Fruit fly (Drosophila melanogaster) whole organism, prepupa: ENCODE measurements around the gene CG17258.
A peak's percentile ranks its signal among the peaks of the same experiment; 100 is the strongest.

ENCODE experiments used
- Blimp-1 ChIP-seq: fragments of 200-800 bp; sonication (Bioruptor generic); optimal IDR thresholded peaks from 3 replicates; lab custom pipeline; 2017; ENCODE audit warnings: missing biosample characterization, missing genetic modification characterization, mild to moderate bottlenecking, moderate library complexity, missing genetic modification reagents
- CG10631 ChIP-seq: fragments of 200-800 bp; sonication (Bioruptor generic); optimal IDR thresholded peaks from 2 replicates; lab custom pipeline; 2016; ENCODE audit warnings: missing biosample characterization, missing genetic modification characterization
- CG10669 ChIP-seq: fragments of 200-800 bp; sonication (Bioruptor generic); optimal IDR thresholded peaks from 3 replicates; lab custom pipeline; 2018; ENCODE audit warnings: missing biosample characterization, mild to moderate bottlenecking, missing genetic modification characterization, moderate library complexity
- CG11294 ChIP-seq: fragments of 200-800 bp; sonication (Bioruptor generic); IDR thresholded peaks from 2 replicates; pipeline ENCODE4 v1.3.6; 2022; ENCODE audit warnings: missing biosample characterization, missing genetic modification characterization
- CG11902 ChIP-seq: fragments of 200-800 bp; sonication (Bioruptor generic); optimal IDR thresholded peaks from 3 replicates; lab custom pipeline; 2016; ENCODE audit warnings: missing biosample characterization, missing genetic modification characterization
- CG15336 ChIP-seq: fragments of 200-800 bp; sonication (Bioruptor generic); IDR thresholded peaks from 2 replicates; pipeline ENCODE4 v1.3.6; 2022; ENCODE audit warnings: missing biosample characterization, missing genetic modification characterization
- CG1621 ChIP-seq: fragments of 200-800 bp; sonication (Bioruptor generic); optimal IDR thresholded peaks from 3 replicates; lab custom pipeline; 2018; ENCODE audit warnings: missing biosample characterization, mild to moderate bottlenecking, missing genetic modification characterization
- CG16779 ChIP-seq: fragments of 200-800 bp; sonication (Bioruptor generic); optimal IDR thresholded peaks from 3 replicates; lab custom pipeline; 2017; ENCODE audit warnings: missing biosample characterization, mild to moderate bottlenecking, missing genetic modification characterization
- CG3032 ChIP-seq: fragments of 200-800 bp; optimal IDR thresholded peaks from 2 replicates; lab custom pipeline; 2019; ENCODE audit warnings: missing biosample characterization, mild to moderate bottlenecking, missing genetic modification characterization, moderate library complexity
- CG31627 ChIP-seq: fragments of 200-800 bp; sonication (Bioruptor generic); optimal IDR thresholded peaks from 3 replicates; lab custom pipeline; 2016; ENCODE audit warnings: missing biosample characterization, missing genetic modification characterization
- CG34406 ChIP-seq: fragments of 200-800 bp; sonication (Bioruptor generic); optimal IDR thresholded peaks from 3 replicates; lab custom pipeline; 2016; ENCODE audit warnings: missing biosample characterization, missing genetic modification characterization
- CG3919 ChIP-seq: fragments of 200-800 bp; sonication (Bioruptor generic); optimal IDR thresholded peaks from 3 replicates; lab custom pipeline; 2016; ENCODE audit warnings: missing biosample characterization, missing genetic modification characterization
- CG4318 ChIP-seq: fragments of 200-800 bp; sonication (Bioruptor generic); optimal IDR thresholded peaks from 3 replicates; lab custom pipeline; 2017; ENCODE audit warnings: missing biosample characterization, mild to moderate bottlenecking, missing genetic modification characterization
- CG6163 ChIP-seq: fragments of 200-800 bp; sonication (Bioruptor generic); IDR thresholded peaks from 3 replicates; pipeline ENCODE4 v1.3.6; 2022; ENCODE audit warnings: missing biosample characterization, missing genetic modification characterization
- CG6808 ChIP-seq: fragments of 200-800 bp; sonication (Bioruptor generic); optimal IDR thresholded peaks from 3 replicates; lab custom pipeline; 2017; ENCODE audit warnings: missing biosample characterization, missing genetic modification characterization, mild to moderate bottlenecking, moderate library complexity, missing genetic modification reagents
- CG6854 ChIP-seq: fragments of 200-800 bp; sonication (Bioruptor generic); optimal IDR thresholded peaks from 2 replicates; lab custom pipeline; 2017; ENCODE audit warnings: missing biosample characterization, mild to moderate bottlenecking, missing genetic modification characterization
- CG7368 ChIP-seq: fragments of 200-800 bp; sonication (Bioruptor generic); optimal IDR thresholded peaks from 3 replicates; lab custom pipeline; 2016; ENCODE audit warnings: missing biosample characterization, missing genetic modification characterization
- CG8119 ChIP-seq: fragments of 200-800 bp; sonication (Bioruptor generic); IDR thresholded peaks from 3 replicates; pipeline ENCODE4 v1.3.6; 2022; ENCODE audit warnings: missing biosample characterization, missing genetic modification characterization
- CG8319 ChIP-seq: fragments of 200-800 bp; sonication (Bioruptor generic); optimal IDR thresholded peaks from 3 replicates; lab custom pipeline; 2016; ENCODE audit warnings: missing biosample characterization, missing genetic modification characterization
- CG8632 ChIP-seq: fragments of 200-800 bp; sonication (Bioruptor generic); optimal IDR thresholded peaks from 3 replicates; lab custom pipeline; 2016; ENCODE audit warnings: missing biosample characterization, missing genetic modification characterization
- CG9139 ChIP-seq: fragments of 200-800 bp; sonication (Bioruptor generic); optimal IDR thresholded peaks from 3 replicates; lab custom pipeline; 2017; ENCODE audit warnings: missing biosample characterization, mild to moderate bottlenecking, missing genetic modification characterization
- Eip75B ChIP-seq: fragments of 200-800 bp; sonication (Bioruptor generic); optimal IDR thresholded peaks from 3 replicates; lab custom pipeline; 2016; ENCODE audit warnings: missing biosample characterization, missing genetic modification characterization
- Eip78C ChIP-seq: fragments of 200-800 bp; sonication (Bioruptor generic); peaks from one replicate; lab custom pipeline; 2016; ENCODE audit warnings: missing biosample characterization, missing genetic modification characterization
- Eip93F ChIP-seq: fragments of 200-800 bp; sonication (Bioruptor generic); optimal IDR thresholded peaks from 2 replicates; lab custom pipeline; 2016; ENCODE audit warnings: missing biosample characterization, mild to moderate bottlenecking, missing genetic modification characterization
- Ets21C ChIP-seq: fragments of 200-800 bp; sonication (Bioruptor generic); optimal IDR thresholded peaks from 3 replicates; lab custom pipeline; 2016; ENCODE audit warnings: missing biosample characterization, missing genetic modification characterization
- Ets96B ChIP-seq: fragments of 200-800 bp; optimal IDR thresholded peaks from 2 replicates; lab custom pipeline; 2019; ENCODE audit warnings: missing biosample characterization, mild to moderate bottlenecking, missing genetic modification characterization, moderate library complexity
- Hr38 ChIP-seq: sonication (Bioruptor generic); optimal IDR thresholded peaks from 2 replicates; lab custom pipeline; 2016; ENCODE audit warnings: missing biosample characterization, missing genetic modification characterization
- Hr39 ChIP-seq: fragments of 200-800 bp; sonication (Bioruptor generic); optimal IDR thresholded peaks from 2 replicates; lab custom pipeline; 2016; ENCODE audit warnings: missing biosample characterization, missing genetic modification characterization
- Hr4 ChIP-seq: fragments of 200-800 bp; sonication (Bioruptor generic); optimal IDR thresholded peaks from 3 replicates; lab custom pipeline; 2016; ENCODE audit warnings: missing biosample characterization, missing genetic modification characterization
- Lpt ChIP-seq: fragments of 200-800 bp; sonication (Bioruptor generic); optimal IDR thresholded peaks from 3 replicates; lab custom pipeline; 2016; ENCODE audit warnings: missing biosample characterization, missing genetic modification characterization
- OdsH ChIP-seq: fragments of 200-800 bp; sonication (Bioruptor generic); optimal IDR thresholded peaks from 3 replicates; lab custom pipeline; 2016; ENCODE audit warnings: missing biosample characterization, missing genetic modification characterization
- Sox102F ChIP-seq: fragments of 200-800 bp; sonication (Bioruptor generic); optimal IDR thresholded peaks from 2 replicates; lab custom pipeline; 2016; ENCODE audit warnings: missing biosample characterization, mild to moderate bottlenecking, missing genetic modification characterization
- Sox14 ChIP-seq: fragments of 200-800 bp; sonication (Bioruptor generic); optimal IDR thresholded peaks from 3 replicates; lab custom pipeline; 2016; ENCODE audit warnings: missing biosample characterization, missing genetic modification characterization
- acj6 ChIP-seq: fragments of 200-800 bp; sonication (Bioruptor generic); optimal IDR thresholded peaks from 3 replicates; lab custom pipeline; 2016; ENCODE audit warnings: missing biosample characterization, missing genetic modification characterization
- dac ChIP-seq: fragments of 200-800 bp; sonication (Bioruptor generic); optimal IDR thresholded peaks from 2 replicates; lab custom pipeline; 2017; ENCODE audit warnings: missing biosample characterization, mild to moderate bottlenecking, missing genetic modification characterization
- dsx ChIP-seq: fragments of 200-800 bp; optimal IDR thresholded peaks from 3 replicates; lab custom pipeline; 2019; ENCODE audit warnings: missing biosample characterization, mild to moderate bottlenecking, missing genetic modification characterization, moderate library complexity; ENCODE audit not compliant: poor library complexity, severe bottlenecking
- eg ChIP-seq: fragments of 200-800 bp; sonication (Bioruptor generic); IDR thresholded peaks from 3 replicates; pipeline ENCODE4 v1.3.6; 2022; ENCODE audit warnings: missing biosample characterization, missing genetic modification characterization
- esn ChIP-seq: fragments of 200-800 bp; sonication (Bioruptor generic); optimal IDR thresholded peaks from 2 replicates; lab custom pipeline; 2016; ENCODE audit warnings: missing biosample characterization, mild to moderate bottlenecking, missing genetic modification characterization, moderate library complexity
- fd59A ChIP-seq: fragments of 200-800 bp; sonication (Bioruptor generic); optimal IDR thresholded peaks from 2 replicates; lab custom pipeline; 2017; ENCODE audit warnings: missing biosample characterization, mild to moderate bottlenecking, missing genetic modification characterization, missing genetic modification reagents
- fd85E ChIP-seq: fragments of 200-800 bp; sonication (Bioruptor generic); optimal IDR thresholded peaks from 3 replicates; lab custom pipeline; 2016; ENCODE audit warnings: missing biosample characterization, missing genetic modification characterization
- fkh ChIP-seq: fragments of 200-800 bp; sonication (Bioruptor generic); optimal IDR thresholded peaks from 3 replicates; lab custom pipeline; 2017; ENCODE audit warnings: missing biosample characterization, mild to moderate bottlenecking, missing genetic modification characterization, moderate library complexity
- lz ChIP-seq: fragments of 200-800 bp; sonication (Bioruptor generic); optimal IDR thresholded peaks from 3 replicates; lab custom pipeline; 2016; ENCODE audit warnings: missing biosample characterization, missing genetic modification characterization
- pdm3 ChIP-seq: fragments of 200-800 bp; sonication (Bioruptor generic); optimal IDR thresholded peaks from 3 replicates; lab custom pipeline; 2016; ENCODE audit warnings: missing biosample characterization, missing genetic modification characterization
- salr ChIP-seq, 2 experiments: fragments of 200-800 bp; sonication (Bioruptor generic); optimal IDR thresholded peaks; 3 replicates each; lab custom pipeline; 2016 to 2018; ENCODE audit warnings: missing biosample characterization in 2 of 2, missing genetic modification characterization in 2 of 2, mild to moderate bottlenecking in 1 of 2
- spab ChIP-seq: fragments of 200-800 bp; sonication (Bioruptor generic); optimal IDR thresholded peaks from 2 replicates; lab custom pipeline; 2017; ENCODE audit warnings: missing biosample characterization, mild to moderate bottlenecking, missing genetic modification characterization, missing genetic modification reagents
- ss ChIP-seq, 2 experiments: fragments of 200-800 bp; sonication (Bioruptor generic); optimal IDR thresholded peaks; 2 replicates in 1 of 2; 3 replicates in 1 of 2; lab custom pipeline; 2017 to 2018; ENCODE audit warnings: mild to moderate bottlenecking in 2 of 2, missing biosample characterization in 2 of 2, missing genetic modification characterization in 2 of 2, moderate library complexity in 1 of 2
- svp ChIP-seq: fragments of 200-800 bp; sonication (Bioruptor generic); peaks from one replicate; lab custom pipeline; 2016; ENCODE audit warnings: missing biosample characterization, missing genetic modification characterization
- topi ChIP-seq: fragments of 200-800 bp; sonication (Bioruptor generic); optimal IDR thresholded peaks from 3 replicates; lab custom pipeline; 2016; ENCODE audit warnings: missing biosample characterization, missing genetic modification characterization
- vri ChIP-seq: fragments of 200-800 bp; sonication (Bioruptor generic); optimal IDR thresholded peaks from 3 replicates; lab custom pipeline; 2016; ENCODE audit warnings: missing biosample characterization, mild to moderate bottlenecking, missing genetic modification characterization

The CG17258 gene

dm6 chr2L:3004601-3005000 lies 30.5 kb downstream of the CG17258 start (continued):
- TF ChIP-seq CG9139 (GFP tag; lab: Kevin White, UChicago) (peak; percentile 25), Lpt (GFP tag; lab: Kevin White, UChicago) (no peak), CG8119 (no peak), pdm3 (GFP tag; lab: Kevin White, UChicago) (peak; percentile 23), CG6854 (GFP tag; lab: Kevin White, UChicago) (peak; percentile 22), Blimp-1 (GFP tag; lab: Kevin White, UChicago) (no peak), dac (GFP tag; lab: Kevin White, UChicago) (no peak)
- TF ChIP-seq, all 60 proteins: peak for 41

dm6 chr2L:3003399-3003798 lies 31.7 kb downstream of the CG17258 start:
- TF ChIP-seq fd59A (no peak), CG11294 (GFP tag; lab: Robert Waterston, UW) (peak; percentile 52; the same call in 1 of the 2 replicates), CG3032 (tag; lab: Kevin White, UChicago) (no peak), CG31627 (GFP tag; lab: Kevin White, UChicago) (no peak), vri (no peak), Eip78C (GFP tag; lab: Kevin White, UChicago) (peak; percentile 86), fd85E (GFP tag; lab: Kevin White, UChicago) (no peak), CG11902 (GFP tag; lab: Kevin White, UChicago) (no peak), salr (GFP tag; optimal IDR thresholded peaks at IDR 0.05; lab: Kevin White, UChicago) (peak in 1 of 2 experiments; percentile 60), Hr4 (peak; percentile 93), CG8319 (no peak), ss (GFP tag; optimal IDR thresholded peaks at IDR 0.05; lab: Kevin White, UChicago) (no peak), dsx (no peak), spab (no peak), CG6163 (peak; percentile 80), OdsH (GFP tag; lab: Kevin White, UChicago) (peak; percentile 49), pdm3 (GFP tag; lab: Kevin White, UChicago) (peak; percentile 47), CG1621 (tag; lab: Kevin White, UChicago) (no peak), CG7368 (GFP tag; lab: Kevin White, UChicago) (peak; percentile 22), Eip75B (GFP tag; lab: Kevin White, UChicago) (peak; percentile 15), CG3919 (GFP tag; lab: Kevin White, UChicago) (peak; percentile 46), CG4318 (GFP tag; lab: Kevin White, UChicago) (peak; percentile 86), CG34406 (GFP tag; lab: Kevin White, UChicago) (peak; percentile 8), dac (GFP tag; lab: Kevin White, UChicago) (peak; percentile 69), CG16779 (tag; lab: Kevin White, UChicago) (no peak), CG10631 (GFP tag; lab: Kevin White, UChicago) (no peak), Blimp-1 (GFP tag; lab: Kevin White, UChicago) (no peak), Hr39 (GFP tag; lab: Kevin White, UChicago) (no peak), Ets96B (tag; lab: Kevin White, UChicago) (no peak), svp (GFP tag; lab: Kevin White, UChicago) (no peak), Eip93F (GFP tag; lab: Kevin White, UChicago) (no peak), CG8632 (GFP tag; lab: Kevin White, UChicago) (no peak), Ets21C (no peak), esn (GFP tag; lab: Kevin White, UChicago) (no peak), CG10669 (GFP tag; lab: Kevin White, UChicago) (no peak), eg (GFP tag; lab: Robert Waterston, UW) (peak; percentile 83), Hr38 (GFP tag; lab: Kevin White, UChicago) (no peak), topi (GFP tag; lab: Kevin White, UChicago) (no peak), Sox102F (GFP tag; lab: Kevin White, UChicago) (no peak), Sox14 (peak; percentile 25), CG9139 (GFP tag; lab: Kevin White, UChicago) (no peak), acj6 (GFP tag; lab: Kevin White, UChicago) (peak; percentile 24), Lpt (GFP tag; lab: Kevin White, UChicago) (peak; percentile 11), CG15336 (GFP tag; lab: Robert Waterston, UW) (peak; percentile 93), fkh (GFP tag; lab: Kevin White, UChicago) (peak; percentile 7), lz (no peak), CG6808 (GFP tag; lab: Kevin White, UChicago) (no peak), CG6854 (GFP tag; lab: Kevin White, UChicago) (no peak)
